ENCODE assay signal across 4 worm cellular contexts in genomic region chrIV:192046-192445, ce11.
TF ChIP-seq lines count a peak whose summit lies in the region.

Gene Y38C1AA.12 (plus strand): TSS chrIV:192256.

TF ChIP-seq in whole organism, L2 larva, 48 proteins besides CTCF, POLR2A, EP300 and RAD21 (continues in another document):
- TF ChIP-seq fos-1 (tag; optimal IDR thresholded peaks at IDR 0.05; lab: Kevin White, UChicago), result peak; percentile 24
- peak; percentile 70 for TF ChIP-seq mab-5 (tag; optimal IDR thresholded peaks at IDR 0.05; lab: Kevin White, UChicago)
- TF ChIP-seq sma-3 (GFP tag; optimal IDR thresholded peaks at IDR 0.05; lab: Kevin White, UChicago), result peak; percentile 89
- peak; percentile 74 to 87 for TF ChIP-seq lsy-2 (tag; optimal IDR thresholded peaks at IDR 0.05; lab: Kevin White, UChicago)
- TF ChIP-seq nhr-25 (tag; optimal IDR thresholded peaks at IDR 0.05; lab: Kevin White, UChicago), result peak; percentile 60
- no peak for TF ChIP-seq aly-2 (tag; optimal IDR thresholded peaks at IDR 0.05; lab: Kevin White, UChicago)
- TF ChIP-seq ceh-16 (tag; optimal IDR thresholded peaks at IDR 0.05; lab: Kevin White, UChicago), result no peak
- peak; percentile 88 for TF ChIP-seq sma-9 (GFP tag; optimal IDR thresholded peaks at IDR 0.05; lab: Kevin White, UChicago)
- no peak for TF ChIP-seq sma-9 (tag; optimal IDR thresholded peaks at IDR 0.05; lab: Kevin White, UChicago)
- peak; percentile 55 for TF ChIP-seq lin-11 (tag; optimal IDR thresholded peaks at IDR 0.05; lab: Kevin White, UChicago)
- TF ChIP-seq mdl-1 (tag; optimal IDR thresholded peaks at IDR 0.05; lab: Kevin White, UChicago), result peak in 1 of 2 experiments; percentile 8
- no peak for TF ChIP-seq ztf-4 (tag; optimal IDR thresholded peaks at IDR 0.05; lab: Kevin White, UChicago)
- peak; percentile 27 for TF ChIP-seq blmp-1 (tag; optimal IDR thresholded peaks at IDR 0.05; lab: Kevin White, UChicago; ENCODE audit: insufficient read depth)
- TF ChIP-seq snpc-4 (tag; optimal IDR thresholded peaks at IDR 0.05; lab: Kevin White, UChicago), result peak; percentile 44
- no peak for TF ChIP-seq unc-39 (tag; optimal IDR thresholded peaks at IDR 0.05; lab: Kevin White, UChicago)
- TF ChIP-seq egl-27 (tag; optimal IDR thresholded peaks at IDR 0.05; lab: Kevin White, UChicago), result peak; percentile 53
- TF ChIP-seq nhr-21 (tag; optimal IDR thresholded peaks at IDR 0.05; lab: Kevin White, UChicago), result peak; percentile 54
- TF ChIP-seq R02D3.7 (tag; optimal IDR thresholded peaks at IDR 0.05; lab: Kevin White, UChicago), result no peak
- no peak for TF ChIP-seq ztf-1 (GFP tag; conservative IDR thresholded peaks at IDR 0.05; lab: Robert Waterston, UW)
- no peak for TF ChIP-seq ama-1 (optimal IDR thresholded peaks at IDR 0.05; lab: Kevin White, UChicago)
- no peak for TF ChIP-seq unc-62 (GFP tag; optimal IDR thresholded peaks at IDR 0.05; lab: Kevin White, UChicago)
- peak; percentile 73 for TF ChIP-seq gmeb-1 (tag; optimal IDR thresholded peaks at IDR 0.05; lab: Kevin White, UChicago)
- TF ChIP-seq lin-13 (GFP tag; optimal IDR thresholded peaks at IDR 0.05; lab: Kevin White, UChicago), result peak; percentile 84

TF ChIP-seq in whole organism, L4 larva, 104 proteins besides CTCF, POLR2A, EP300 and RAD21 (continues in another document):
- TF ChIP-seq zip-11 (GFP tag; IDR thresholded peaks at IDR 0.05; lab: Robert Waterston, UW) (no peak), T26A8.4 (GFP tag; IDR thresholded peaks at IDR 0.05; lab: Robert Waterston, UW) (no peak), unc-62 (GFP tag; optimal IDR thresholded peaks at IDR 0.05 in 1 of 2; lab: Kevin White, UChicago) (no peak), unc-62 (tag; optimal IDR thresholded peaks at IDR 0.05; lab: Kevin White, UChicago) (no peak), hif-1 (tag; optimal IDR thresholded peaks at IDR 0.05; lab: Kevin White, UChicago) (peak in 1 of 2 experiments; percentile 92), D1046.2 (GFP tag; IDR thresholded peaks at IDR 0.05; lab: Robert Waterston, UW) (no peak), mxl-2 (GFP tag; conservative IDR thresholded peaks at IDR 0.05; lab: Robert Waterston, UW) (no peak), hlh-11 (tag; optimal IDR thresholded peaks at IDR 0.05; lab: Kevin White, UChicago) (no peak), nhr-28 (tag; optimal IDR thresholded peaks at IDR 0.05; lab: Kevin White, UChicago) (peak; percentile 27), F26F4.8 (GFP tag; conservative IDR thresholded peaks at IDR 0.05; lab: Robert Waterston, UW) (no peak), lin-15B (tag; optimal IDR thresholded peaks at IDR 0.05; lab: Kevin White, UChicago) (no peak), set-16 (GFP tag; IDR thresholded peaks at IDR 0.05; lab: Robert Waterston, UW) (no peak), lin-29 (GFP tag; IDR thresholded peaks at IDR 0.05; lab: Robert Waterston, UW) (no peak), nhr-10 (tag; optimal IDR thresholded peaks at IDR 0.05; lab: Kevin White, UChicago) (no peak), ZK337.2 (GFP tag; IDR thresholded peaks at IDR 0.05; lab: Robert Waterston, UW) (peak; percentile 95), nhr-11 (tag; optimal IDR thresholded peaks at IDR 0.05; lab: Kevin White, UChicago) (no peak), aly-2 (tag; optimal IDR thresholded peaks at IDR 0.05; lab: Kevin White, UChicago) (no peak), Y105C5A.15 (GFP tag; IDR thresholded peaks at IDR 0.05; lab: Robert Waterston, UW) (no peak), unc-130 (GFP tag; optimal IDR thresholded peaks at IDR 0.05; lab: Kevin White, UChicago) (peak; percentile 90), jun-1 (tag; optimal IDR thresholded peaks at IDR 0.05; lab: Kevin White, UChicago) (no peak), lin-38 (GFP tag; IDR thresholded peaks at IDR 0.05; lab: Robert Waterston, UW) (peak; percentile 78), ctbp-1 (GFP tag; IDR thresholded peaks at IDR 0.05; lab: Robert Waterston, UW) (0 out of 2 replicates have a peak, but pooled peaks have one; percentile 18), ceh-82 (tag; optimal IDR thresholded peaks at IDR 0.05; lab: Kevin White, UChicago) (no peak), zag-1 (tag; optimal IDR thresholded peaks at IDR 0.05; lab: Kevin White, UChicago) (no peak), F10B5.3 (tag; optimal IDR thresholded peaks at IDR 0.05; lab: Kevin White, UChicago) (no peak)

TF ChIP-seq in whole organism, late embryonic, 69 proteins besides CTCF, POLR2A, EP300 and RAD21 (continues in another document):
- no peak for TF ChIP-seq K09A11.1 (tag; optimal IDR thresholded peaks at IDR 0.05; lab: Kevin White, UChicago; ENCODE audit: insufficient read depth)
- no peak for TF ChIP-seq pax-1 (tag; optimal IDR thresholded peaks at IDR 0.05; lab: Kevin White, UChicago)
- no peak for TF ChIP-seq dmd-4 (tag; optimal IDR thresholded peaks at IDR 0.05; lab: Kevin White, UChicago; ENCODE audit: borderline replicate concordance)
- TF ChIP-seq zip-5 (tag; optimal IDR thresholded peaks at IDR 0.05; lab: Kevin White, UChicago), result peak; percentile 89
- TF ChIP-seq ceh-6 (GFP tag; optimal IDR thresholded peaks at IDR 0.05; lab: Kevin White, UChicago), result no peak
- peak; percentile 11 for TF ChIP-seq ceh-48 (tag; optimal IDR thresholded peaks at IDR 0.05; lab: Kevin White, UChicago)
- TF ChIP-seq ceh-30 (tag; optimal IDR thresholded peaks at IDR 0.05; lab: Kevin White, UChicago), result no peak
- no peak for TF ChIP-seq che-1 (tag; optimal IDR thresholded peaks at IDR 0.05; lab: Kevin White, UChicago)
- TF ChIP-seq rnt-1 (tag; optimal IDR thresholded peaks at IDR 0.05; lab: Kevin White, UChicago), result peak; percentile 74
- peak; percentile 93 for TF ChIP-seq ceh-31 (tag; optimal IDR thresholded peaks at IDR 0.05; lab: Kevin White, UChicago)
- peak; percentile 92 for TF ChIP-seq tbx-7 (tag; optimal IDR thresholded peaks at IDR 0.05; lab: Kevin White, UChicago)
- TF ChIP-seq eyg-1 (tag; optimal IDR thresholded peaks at IDR 0.05; lab: Kevin White, UChicago), result peak; percentile 53
- TF ChIP-seq pag-3 (tag; optimal IDR thresholded peaks at IDR 0.05; lab: Kevin White, UChicago; ENCODE audit: borderline replicate concordance), result no peak
- TF ChIP-seq hlh-30 (tag; optimal IDR thresholded peaks at IDR 0.05; lab: Kevin White, UChicago; ENCODE audit: insufficient read depth), result no peak
- TF ChIP-seq hlh-13 (GFP tag; optimal IDR thresholded peaks at IDR 0.05; lab: Kevin White, UChicago), result no peak
- no peak for TF ChIP-seq nhr-232 (tag; optimal IDR thresholded peaks at IDR 0.05; lab: Kevin White, UChicago)
- TF ChIP-seq lim-6 (tag; optimal IDR thresholded peaks at IDR 0.05; lab: Kevin White, UChicago), result peak; percentile 58
- TF ChIP-seq Y22D7AL.16 (tag; optimal IDR thresholded peaks at IDR 0.05; lab: Kevin White, UChicago), result no peak
- peak; percentile 56 for TF ChIP-seq ceh-18 (tag; optimal IDR thresholded peaks at IDR 0.05; lab: Kevin White, UChicago)
- peak; percentile 87 for TF ChIP-seq ets-4 (tag; optimal IDR thresholded peaks at IDR 0.05; lab: Kevin White, UChicago)
- no peak for TF ChIP-seq sox-4 (tag; optimal IDR thresholded peaks at IDR 0.05; lab: Kevin White, UChicago)
- no peak for TF ChIP-seq syd-9 (tag; optimal IDR thresholded peaks at IDR 0.05; lab: Kevin White, UChicago)
- TF ChIP-seq ceh-22 (tag; optimal IDR thresholded peaks at IDR 0.05; lab: Kevin White, UChicago), result no peak
- peak; percentile 71 for TF ChIP-seq ceh-34 (tag; optimal IDR thresholded peaks at IDR 0.05; lab: Kevin White, UChicago)
- TF ChIP-seq pat-9 (tag; optimal IDR thresholded peaks at IDR 0.05; lab: Kevin White, UChicago), result no peak
- peak; percentile 89 for TF ChIP-seq ref-2 (tag; optimal IDR thresholded peaks at IDR 0.05; lab: Kevin White, UChicago)

TF ChIP-seq in whole organism, mixed stage, embryonic, 35 proteins besides CTCF, POLR2A, EP300 and RAD21 (continues in another document):
- TF ChIP-seq ceh-43 (GFP tag; optimal IDR thresholded peaks at IDR 0.05; lab: Kevin White, UChicago) (no peak), cnd-1 (tag; optimal IDR thresholded peaks at IDR 0.05; lab: Kevin White, UChicago) (peak; percentile 40), sptf-1 (tag; optimal IDR thresholded peaks at IDR 0.05; lab: Kevin White, UChicago) (peak; percentile 68), nhr-2 (tag; optimal IDR thresholded peaks at IDR 0.05; lab: Kevin White, UChicago) (no peak), bed-3 (GFP tag; optimal IDR thresholded peaks at IDR 0.05; lab: Kevin White, UChicago) (no peak), mep-1 (tag; optimal IDR thresholded peaks at IDR 0.05; lab: Kevin White, UChicago) (peak; percentile 17), ztf-11 (tag; optimal IDR thresholded peaks at IDR 0.05; lab: Kevin White, UChicago) (no peak), sem-2 (GFP tag; optimal IDR thresholded peaks at IDR 0.05; lab: Kevin White, UChicago) (no peak), flh-1 (GFP tag; optimal IDR thresholded peaks at IDR 0.05; lab: Kevin White, UChicago) (no peak), ceh-83 (GFP tag; optimal IDR thresholded peaks at IDR 0.05; lab: Kevin White, UChicago) (peak; percentile 11), hlh-1 (tag; optimal IDR thresholded peaks at IDR 0.05; lab: Kevin White, UChicago) (no peak), ces-1 (GFP tag; optimal IDR thresholded peaks at IDR 0.05; lab: Kevin White, UChicago) (peak; percentile 19), nhr-237 (tag; optimal IDR thresholded peaks at IDR 0.05; lab: Kevin White, UChicago) (peak; percentile 35), lin-32 (GFP tag; optimal IDR thresholded peaks at IDR 0.05; lab: Kevin White, UChicago) (peak; percentile 6), pha-4 (tag; optimal IDR thresholded peaks at IDR 0.05; lab: Kevin White, UChicago) (peak; percentile 61), zip-8 (tag; optimal IDR thresholded peaks at IDR 0.05; lab: Kevin White, UChicago) (no peak), lsy-2 (tag; optimal IDR thresholded peaks at IDR 0.05; lab: Kevin White, UChicago) (peak; percentile 59), elt-1 (tag; optimal IDR thresholded peaks at IDR 0.05; lab: Kevin White, UChicago; ENCODE audit: borderline replicate concordance, insufficient read depth) (no peak), tbx-8 (GFP tag; optimal IDR thresholded peaks at IDR 0.05; lab: Kevin White, UChicago) (no peak), elt-3 (tag; optimal IDR thresholded peaks at IDR 0.05; lab: Kevin White, UChicago) (no peak), M03D4.4 (tag; optimal IDR thresholded peaks at IDR 0.05; lab: Kevin White, UChicago) (peak; percentile 36), unc-39 (tag; optimal IDR thresholded peaks at IDR 0.05; lab: Kevin White, UChicago) (no peak), nhr-76 (tag; optimal IDR thresholded peaks at IDR 0.05; lab: Kevin White, UChicago) (no peak), unc-62 (GFP tag; optimal IDR thresholded peaks at IDR 0.05; lab: Kevin White, UChicago) (no peak), mab-5 (tag; optimal IDR thresholded peaks at IDR 0.05; lab: Kevin White, UChicago) (no peak), nhr-12 (tag; optimal IDR thresholded peaks at IDR 0.05; lab: Kevin White, UChicago) (no peak), drap-1 (GFP tag; optimal IDR thresholded peaks at IDR 0.05; lab: Kevin White, UChicago) (peak; percentile 24), blmp-1 (tag; optimal IDR thresholded peaks at IDR 0.05; lab: Kevin White, UChicago) (no peak), ham-2 (GFP tag; optimal IDR thresholded peaks at IDR 0.05; lab: Kevin White, UChicago) (no peak), snpc-4 (tag; optimal IDR thresholded peaks at IDR 0.05; lab: Kevin White, UChicago) (no peak), nhr-28 (tag; optimal IDR thresholded peaks at IDR 0.05; lab: Kevin White, UChicago) (no peak)
